Worm (Caenorhabditis elegans): ENCODE results near the gene unc-16.

DNA sequence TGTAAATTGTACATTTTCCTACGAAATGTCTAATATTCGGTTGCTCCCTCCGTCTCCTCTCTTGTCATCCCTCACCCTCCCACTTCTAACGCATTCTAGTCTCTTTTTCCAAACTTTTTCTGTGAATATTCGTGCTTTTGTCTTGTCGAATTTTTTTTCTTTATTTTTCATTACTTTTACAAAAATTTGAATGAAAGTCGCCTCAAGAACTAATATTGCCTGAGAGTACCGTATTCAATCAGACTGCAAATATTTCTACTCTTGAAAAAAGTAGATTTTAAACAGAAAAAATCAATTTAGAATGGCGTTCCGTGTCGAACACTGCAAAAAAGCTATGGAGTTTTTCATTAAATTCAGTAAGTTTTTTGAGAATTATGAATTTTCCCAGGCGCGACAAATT is 10.2 kb downstream of the unc-16 start, which contains the start of gene ZK1098.11:
- TF ChIP-seq snpc-4 (tag; optimal IDR thresholded peaks at IDR 0.05) (no peak), pha-4 (tag; optimal IDR thresholded peaks at IDR 0.05) (no peak), nhr-12 (tag; optimal IDR thresholded peaks at IDR 0.05) (no peak), ces-1 (GFP tag; optimal IDR thresholded peaks at IDR 0.05) (no peak), blmp-1 (tag; optimal IDR thresholded peaks at IDR 0.05) (no peak), sptf-1 (tag; optimal IDR thresholded peaks at IDR 0.05) (no peak), drap-1 (GFP tag; optimal IDR thresholded peaks at IDR 0.05) (no peak), hlh-1 (tag; optimal IDR thresholded peaks at IDR 0.05) (no peak), elt-1 (tag; optimal IDR thresholded peaks at IDR 0.05; ENCODE audit: borderline replicate concordance, insufficient read depth) (no peak), mab-5 (tag; optimal IDR thresholded peaks at IDR 0.05) (no peak), lsy-2 (tag; optimal IDR thresholded peaks at IDR 0.05) (no peak), ztf-11 (tag; optimal IDR thresholded peaks at IDR 0.05) (no peak), elt-3 (tag; optimal IDR thresholded peaks at IDR 0.05) (no peak)

All from whole organism, mixed stage, embryonic.